Worm (Caenorhabditis elegans) whole organism, mixed stage, embryonic: Measurements from ENCODE around the gene fbxa-86.

Experiments
- blmp-1 ChIP-seq: fragments of 150-350 bp; optimal IDR thresholded peaks from 2 replicates; lab custom pipeline; 2014; ENCODE audit warnings: missing biosample characterization, missing genetic modification characterization
- ces-1 ChIP-seq: fragments of 150-350 bp; optimal IDR thresholded peaks from 2 replicates; lab custom pipeline; 2014; ENCODE audit warnings: missing biosample characterization, missing genetic modification reagents, missing genetic modification characterization
- lsy-2 ChIP-seq: fragments of 150-350 bp; optimal IDR thresholded peaks from 2 replicates; lab custom pipeline; 2014; ENCODE audit warnings: missing biosample characterization, missing genetic modification characterization
- mep-1 ChIP-seq: fragments of 150-350 bp; optimal IDR thresholded peaks from 2 replicates; lab custom pipeline; 2017; ENCODE audit warnings: missing biosample characterization, missing genetic modification reagents, missing genetic modification characterization, inconsistent platforms
- nhr-12 ChIP-seq: fragments of 150-350 bp; optimal IDR thresholded peaks from 2 replicates; lab custom pipeline; 2014; ENCODE audit warnings: missing biosample characterization, missing genetic modification characterization
- nhr-237 ChIP-seq: fragments of 150-350 bp; optimal IDR thresholded peaks from 2 replicates; lab custom pipeline; 2014; ENCODE audit warnings: missing biosample characterization, missing genetic modification characterization
- pha-4 ChIP-seq: fragments of 150-350 bp; optimal IDR thresholded peaks from 2 replicates; lab custom pipeline; 2018; ENCODE audit warnings: missing biosample characterization, missing genetic modification reagents, missing genetic modification characterization
- unc-39 ChIP-seq: fragments of 150-350 bp; optimal IDR thresholded peaks from 2 replicates; lab custom pipeline; 2014; ENCODE audit warnings: missing biosample characterization, missing genetic modification characterization
- unc-62 ChIP-seq: fragments of 150-350 bp; optimal IDR thresholded peaks from 2 replicates; lab custom pipeline; 2014; ENCODE audit warnings: missing biosample characterization, missing genetic modification reagents, missing genetic modification characterization
- ztf-11 ChIP-seq: fragments of 150-350 bp; optimal IDR thresholded peaks from 2 replicates; lab custom pipeline; 2014; ENCODE audit warnings: missing biosample characterization, missing genetic modification characterization

DNA sequence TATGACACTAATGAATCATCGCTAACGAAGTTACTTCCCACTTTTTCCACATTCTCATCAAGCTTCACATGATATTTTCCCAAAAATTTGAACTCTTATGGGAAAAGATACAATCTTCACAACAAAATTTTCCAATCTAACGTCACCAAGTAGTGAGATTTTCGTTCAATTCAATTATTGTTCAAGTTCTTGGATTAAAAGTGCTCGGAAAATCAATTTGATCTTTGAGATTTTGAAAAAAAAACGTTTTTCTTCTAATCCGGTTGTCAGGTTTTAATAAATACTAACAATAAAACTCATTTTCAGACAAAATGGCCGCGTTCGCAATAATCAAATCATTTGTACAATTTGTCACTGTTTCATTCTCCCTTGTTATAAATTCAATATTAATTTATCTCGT, 3.7 kb downstream of the fbxa-86 start, which contains the start of gene str-153:
- TF ChIP-seq blmp-1 (tag; lab: Kevin White, UChicago): no peak
- TF ChIP-seq mep-1 (tag; lab: Kevin White, UChicago): no peak
- TF ChIP-seq pha-4 (tag; lab: Kevin White, UChicago): no peak
- no peak for TF ChIP-seq ztf-11 (tag; lab: Kevin White, UChicago)
- no peak for TF ChIP-seq nhr-237 (tag; lab: Kevin White, UChicago)
- no peak for TF ChIP-seq unc-62
- no peak for TF ChIP-seq nhr-12 (tag; lab: Kevin White, UChicago)
- TF ChIP-seq lsy-2 (tag; lab: Kevin White, UChicago): no peak
- TF ChIP-seq unc-39 (tag; lab: Kevin White, UChicago): no peak
- TF ChIP-seq ces-1 (GFP tag; lab: Kevin White, UChicago): no peak
